Worm (Caenorhabditis elegans): Measurements from ENCODE around the gene Y49F6A.12.

The Y49F6A.12 gene

ce11 chrII:3560592-3560991 is 34.8 kb upstream of the Y49F6A.12 start, which contains the start of gene W10G11.1:
Gene W10G11.1, minus strand, starts transcription at chrII:3560692.
- TF ChIP-seq ceh-45 (GFP tag; IDR thresholded peaks at IDR 0.05) (no peak), eyg-1 (tag; optimal IDR thresholded peaks at IDR 0.05) (no peak)

- no peak for TF ChIP-seq odd-2 (tag; optimal IDR thresholded peaks at IDR 0.05)
- TF ChIP-seq gmeb-2 (tag; optimal IDR thresholded peaks at IDR 0.05) = no peak
These were observed 33.9 kb upstream of the Y49F6A.12 start, which contains the start of gene W10G11.2 for ce11 chrII:3561561-3561960. Gene W10G11.2, minus strand, starts transcription at chrII:3561661.

ce11 chrII:3562419-3562818 is 33.0 kb upstream of the Y49F6A.12 start, which contains the start of gene W10G11.3:
Gene W10G11.3, minus strand, starts transcription at chrII:3562519.
- TF ChIP-seq hlh-13 (GFP tag; optimal IDR thresholded peaks at IDR 0.05) (no peak), pha-2 (tag; optimal IDR thresholded peaks at IDR 0.05) (no peak), sox-4 (tag; optimal IDR thresholded peaks at IDR 0.05) (no peak), F13H6.1 (tag; optimal IDR thresholded peaks at IDR 0.05) (no peak), hlh-30 (tag; optimal IDR thresholded peaks at IDR 0.05; ENCODE audit: insufficient read depth) (no peak), ceh-48 (tag; optimal IDR thresholded peaks at IDR 0.05) (no peak), npax-4 (tag; optimal IDR thresholded peaks at IDR 0.05) (no peak), tbx-7 (tag; optimal IDR thresholded peaks at IDR 0.05) (no peak), nfya-1 (tag; optimal IDR thresholded peaks at IDR 0.05) (no peak), madf-2 (tag; optimal IDR thresholded peaks at IDR 0.05) (no peak), elt-4 (tag; optimal IDR thresholded peaks at IDR 0.05) (no peak), dmd-4 (tag; optimal IDR thresholded peaks at IDR 0.05; ENCODE audit: borderline replicate concordance) (no peak), zip-5 (tag; optimal IDR thresholded peaks at IDR 0.05) (no peak), pax-1 (tag; optimal IDR thresholded peaks at IDR 0.05) (no peak), syd-9 (tag; optimal IDR thresholded peaks at IDR 0.05) (no peak), K02D7.2 (tag; optimal IDR thresholded peaks at IDR 0.05) (no peak), gmeb-2 (tag; optimal IDR thresholded peaks at IDR 0.05) (no peak), ceh-6 (GFP tag; optimal IDR thresholded peaks at IDR 0.05) (no peak), ceh-19 (GFP tag; optimal IDR thresholded peaks at IDR 0.05) (no peak)

ce11 chrII:3567066-3567465 is 28.4 kb upstream of the Y49F6A.12 start:
- no peak for TF ChIP-seq ceh-30 (tag; optimal IDR thresholded peaks at IDR 0.05)
- no peak for TF ChIP-seq hlh-30 (tag; optimal IDR thresholded peaks at IDR 0.05; ENCODE audit: insufficient read depth)

ce11 chrII:3567576-3567975 is 27.9 kb upstream of the Y49F6A.12 start:
- TF ChIP-seq sdc-2 (tag; optimal IDR thresholded peaks at IDR 0.05) (peak; percentile 20), ztf-16 (tag; optimal IDR thresholded peaks at IDR 0.05) (peak; percentile 25), C38D4.7 (GFP tag; optimal IDR thresholded peaks at IDR 0.05) (peak; percentile 37), fax-1 (tag; optimal IDR thresholded peaks at IDR 0.05) (peak; percentile 19), unc-86 (tag; optimal IDR thresholded peaks at IDR 0.05) (peak; percentile 34), che-1 (tag; optimal IDR thresholded peaks at IDR 0.05) (peak; percentile 49), syd-9 (tag; optimal IDR thresholded peaks at IDR 0.05) (peak; percentile 46), hlh-15 (tag; optimal IDR thresholded peaks at IDR 0.05) (peak; percentile 43), ceh-19 (GFP tag; optimal IDR thresholded peaks at IDR 0.05) (peak; percentile 25), gmeb-2 (tag; optimal IDR thresholded peaks at IDR 0.05) (peak; percentile 55), dve-1 (tag; optimal IDR thresholded peaks at IDR 0.05) (peak; percentile 23), fkh-6 (tag; optimal IDR thresholded peaks at IDR 0.05) (peak; percentile 55), tbx-2 (tag; optimal IDR thresholded peaks at IDR 0.05) (peak; percentile 4), pat-9 (tag; optimal IDR thresholded peaks at IDR 0.05) (peak; percentile 55), ceh-45 (GFP tag; IDR thresholded peaks at IDR 0.05) (peak; percentile 55; the same call in 1 of the 2 replicates), F13H6.1 (tag; optimal IDR thresholded peaks at IDR 0.05) (peak; percentile 2), ceh-6 (GFP tag; optimal IDR thresholded peaks at IDR 0.05) (peak; percentile 70), C08G9.2 (tag; optimal IDR thresholded peaks at IDR 0.05) (peak; percentile 42), nhr-232 (tag; optimal IDR thresholded peaks at IDR 0.05) (peak; percentile 30), ref-2 (tag; optimal IDR thresholded peaks at IDR 0.05) (peak; percentile 8), zip-5 (tag; optimal IDR thresholded peaks at IDR 0.05) (peak; percentile 12), sox-4 (tag; optimal IDR thresholded peaks at IDR 0.05) (peak; percentile 42), eyg-1 (tag; optimal IDR thresholded peaks at IDR 0.05) (peak; percentile 60), Y22D7AL.16 (tag; optimal IDR thresholded peaks at IDR 0.05) (peak; percentile 41), hlh-6 (tag; optimal IDR thresholded peaks at IDR 0.05) (peak; percentile 61), K09A11.1 (tag; optimal IDR thresholded peaks at IDR 0.05; ENCODE audit: insufficient read depth) (peak; percentile 12), unc-3 (GFP tag; conservative IDR thresholded peaks at IDR 0.05) (peak; percentile 40; the same call in 1 of the 2 replicates), unc-3 (tag; optimal IDR thresholded peaks at IDR 0.05) (peak; percentile 42), lin-11 (tag; optimal IDR thresholded peaks at IDR 0.05) (peak; percentile 38)

Data from whole organism, late embryonic.